Worm (Caenorhabditis elegans) whole organism, mixed stage, embryonic: ENCODE data around the gene C30H6.12.

ENCODE experiments used
- blmp-1 ChIP-seq: fragments of 150-350 bp; optimal IDR thresholded peaks from 2 replicates; lab custom pipeline; 2014; ENCODE audit warnings: missing biosample characterization, missing genetic modification characterization
- ceh-43 ChIP-seq: fragments of 200-800 bp; sonication (Bioruptor generic); optimal IDR thresholded peaks from 2 replicates; lab custom pipeline; 2018; ENCODE audit warnings: mild to moderate bottlenecking, missing genetic modification characterization, moderate library complexity, missing compliant biosample characterization
- elt-3 ChIP-seq: fragments of 150-350 bp; optimal IDR thresholded peaks from 2 replicates; lab custom pipeline; 2014; ENCODE audit warnings: missing biosample characterization, missing genetic modification characterization
- hlh-1 ChIP-seq: fragments of 150-350 bp; optimal IDR thresholded peaks from 2 replicates; lab custom pipeline; 2014; ENCODE audit warnings: missing biosample characterization, missing genetic modification reagents, missing genetic modification characterization
- lin-13 ChIP-seq: fragments of 150-350 bp; optimal IDR thresholded peaks from 2 replicates; lab custom pipeline; 2014; ENCODE audit warnings: missing biosample characterization, missing genetic modification characterization
- lin-32 ChIP-seq: fragments of 200-800 bp; sonication (Bioruptor generic); optimal IDR thresholded peaks from 2 replicates; lab custom pipeline; 2018; ENCODE audit warnings: mild to moderate bottlenecking, missing genetic modification characterization, missing compliant biosample characterization
- mab-5 ChIP-seq: fragments of 150-350 bp; optimal IDR thresholded peaks from 2 replicates; lab custom pipeline; 2014; ENCODE audit warnings: missing biosample characterization, missing genetic modification characterization
- mep-1 ChIP-seq: fragments of 150-350 bp; optimal IDR thresholded peaks from 2 replicates; lab custom pipeline; 2017; ENCODE audit warnings: missing biosample characterization, missing genetic modification reagents, missing genetic modification characterization, inconsistent platforms
- nhr-28 ChIP-seq: fragments of 150-350 bp; optimal IDR thresholded peaks from 2 replicates; lab custom pipeline; 2014; ENCODE audit warnings: missing biosample characterization, missing genetic modification characterization
- nhr-76 ChIP-seq: sonication (generic microtip); optimal IDR thresholded peaks from 2 replicates; lab custom pipeline; 2017; ENCODE audit warnings: missing biosample characterization, missing genetic modification characterization
- pha-4 ChIP-seq: fragments of 150-350 bp; optimal IDR thresholded peaks from 2 replicates; lab custom pipeline; 2018; ENCODE audit warnings: missing biosample characterization, missing genetic modification reagents, missing genetic modification characterization
- snpc-4 ChIP-seq: fragments of 150-350 bp; optimal IDR thresholded peaks from 2 replicates; lab custom pipeline; 2014; ENCODE audit warnings: missing biosample characterization, missing genetic modification characterization
- tbx-8 ChIP-seq: fragments of 200-800 bp; sonication (Bioruptor generic); optimal IDR thresholded peaks from 2 replicates; lab custom pipeline; 2018; ENCODE audit warnings: mild to moderate bottlenecking, missing genetic modification characterization, moderate library complexity, missing compliant biosample characterization
- unc-39 ChIP-seq: fragments of 150-350 bp; optimal IDR thresholded peaks from 2 replicates; lab custom pipeline; 2014; ENCODE audit warnings: missing biosample characterization, missing genetic modification characterization

DNA sequence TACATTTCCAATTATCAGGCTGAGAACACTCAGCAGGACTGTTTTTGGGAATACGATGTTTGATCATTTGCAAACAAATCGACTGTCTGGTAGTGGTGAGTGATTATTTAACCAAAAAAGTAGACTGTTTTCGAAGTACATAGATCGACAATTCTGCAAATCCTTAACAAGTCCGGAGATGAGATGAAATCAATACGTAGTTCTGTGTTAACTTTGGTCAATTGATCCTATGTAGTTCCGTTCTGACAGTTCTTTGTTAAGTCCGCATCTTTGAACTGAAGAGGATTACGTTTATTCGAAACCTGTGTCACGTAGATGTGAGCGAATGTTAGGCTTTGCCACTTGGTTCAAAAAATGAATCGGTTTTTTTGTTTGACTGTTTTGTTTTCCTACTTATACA is 31.6 kb upstream of the C30H6.12 start, which contains the start of gene clec-199:
- TF ChIP-seq tbx-8 (GFP tag; lab: Kevin White, UChicago) (no peak), unc-39 (tag; lab: Kevin White, UChicago) (no peak), nhr-28 (tag; lab: Kevin White, UChicago) (no peak), elt-3 (tag; lab: Kevin White, UChicago) (no peak), hlh-1 (tag; lab: Kevin White, UChicago) (no peak), lin-32 (GFP tag; lab: Kevin White, UChicago) (no peak), snpc-4 (tag; lab: Kevin White, UChicago) (no peak), mab-5 (no peak), blmp-1 (tag; lab: Kevin White, UChicago) (no peak), lin-13 (no peak), nhr-76 (tag; lab: Kevin White, UChicago) (no peak), ceh-43 (GFP tag; lab: Kevin White, UChicago) (no peak), pha-4 (tag; lab: Kevin White, UChicago) (no peak), mep-1 (no peak)
